Worm (Caenorhabditis elegans): ENCODE data around the gene fbxa-115.

fbxa-115 gene

ce11 chrV:20198954-20199353 is 7.0 kb upstream of the fbxa-115 start, which contains the start of gene fog-2:
TSS of gene fog-2 (plus strand) at chrV:20199254.
- no peak for TF ChIP-seq unc-62 (GFP tag; optimal IDR thresholded peaks at IDR 0.05)

ce11 chrV:20196671-20197070 is 4.7 kb upstream of the fbxa-115 start, which contains the start of gene ftr-1:
TSS of gene ftr-1 (plus strand) at chrV:20196971.
- no peak for TF ChIP-seq unc-62 (GFP tag; optimal IDR thresholded peaks at IDR 0.05)

- no peak for TF ChIP-seq unc-62 (GFP tag; optimal IDR thresholded peaks at IDR 0.05)
Measured at ce11 chrV:20195451-20196036, 3.6 kb upstream of the fbxa-115 start, which contains the start of the genes srh-217 and Y113G7B.28. TSS of gene srh-217 (minus strand) at chrV:20195551. TSS of gene Y113G7B.28 (plus strand) at chrV:20195986.

- TF ChIP-seq unc-62 (GFP tag; optimal IDR thresholded peaks at IDR 0.05), result no peak
Measured at ce11 chrV:20188790-20189189, 3.2 kb downstream of the fbxa-115 start, which contains the start of gene fbxa-116. TSS of gene fbxa-116 (minus strand) at chrV:20188890.

ce11 chrV:20186579-20186978 is 5.4 kb downstream of the fbxa-115 start, which contains the start of gene srz-16:
TSS of gene srz-16 (minus strand) at chrV:20186679.
- TF ChIP-seq unc-62 (GFP tag; optimal IDR thresholded peaks at IDR 0.05), result no peak

ce11 chrV:20182311-20182710 is 9.6 kb downstream of the fbxa-115 start:
- TF ChIP-seq unc-62 (GFP tag; optimal IDR thresholded peaks at IDR 0.05), result no peak

- TF ChIP-seq unc-62 (GFP tag; optimal IDR thresholded peaks at IDR 0.05), result no peak
Measured at ce11 chrV:20171941-20172340, 20.0 kb downstream of the fbxa-115 start, which contains the start of gene srw-39. TSS of gene srw-39 (minus strand) at chrV:20172041.

ce11 chrV:20165808-20166207 is 26.1 kb downstream of the fbxa-115 start:
- TF ChIP-seq unc-62 (GFP tag; optimal IDR thresholded peaks at IDR 0.05), result no peak

- TF ChIP-seq unc-62 (GFP tag; optimal IDR thresholded peaks at IDR 0.05), result no peak
Measured at ce11 chrV:20164059-20164892, 27.7 kb downstream of the fbxa-115 start, which contains the start of gene F19B2.5. TSS of gene F19B2.5 (minus strand) at chrV:20164165.

ce11 chrV:20163105-20163449 is 28.9 kb downstream of the fbxa-115 start:
- TF ChIP-seq unc-62 (GFP tag; optimal IDR thresholded peaks at IDR 0.05), result no peak

- TF ChIP-seq unc-62 (GFP tag; optimal IDR thresholded peaks at IDR 0.05), result no peak
Measured at ce11 chrV:20162290-20163104, 29.5 kb downstream of the fbxa-115 start.

ce11 chrV:20161781-20162289 is 30.1 kb downstream of the fbxa-115 start:
- no peak for TF ChIP-seq unc-62 (GFP tag; optimal IDR thresholded peaks at IDR 0.05)

- TF ChIP-seq unc-62 (GFP tag; optimal IDR thresholded peaks at IDR 0.05), result no peak
Measured at ce11 chrV:20158223-20158622, 33.7 kb downstream of the fbxa-115 start, which contains the start of gene F19B2.6. TSS of gene F19B2.6 (plus strand) at chrV:20158523.

ce11 chrV:20151855-20152254 is 40.1 kb downstream of the fbxa-115 start:
- TF ChIP-seq unc-62 (GFP tag; optimal IDR thresholded peaks at IDR 0.05), result no peak

ce11 chrV:20151432-20151831 is 40.5 kb downstream of the fbxa-115 start, which contains the start of gene F19B2.7:
TSS of gene F19B2.7 (plus strand) at chrV:20151732.
- TF ChIP-seq unc-62 (GFP tag; optimal IDR thresholded peaks at IDR 0.05), result no peak

Measured in whole organism, dauer.